Worm (Caenorhabditis elegans) whole organism, early embryonic: ENCODE data around the gene mob-2.

ENCODE experiments used
- B0310.2 ChIP-seq: sonication (generic microtip); optimal IDR thresholded peaks from 2 replicates; lab custom pipeline; 2016; ENCODE audit warnings: mild to moderate bottlenecking, missing genetic modification characterization, missing compliant biosample characterization
- F13C5.2 ChIP-seq: sonication (generic microtip); optimal IDR thresholded peaks from 2 replicates; lab custom pipeline; 2017; ENCODE audit warnings: mild to moderate bottlenecking, missing genetic modification characterization, inconsistent platforms, missing compliant biosample characterization
- aly-1 ChIP-seq: sonication (generic microtip); optimal IDR thresholded peaks from 2 replicates; lab custom pipeline; 2016; ENCODE audit warnings: missing genetic modification characterization, missing compliant biosample characterization
- ama-1 ChIP-seq: fragments of 150-350 bp; optimal IDR thresholded peaks from 2 replicates; lab custom pipeline; 2014
- ceh-13 ChIP-seq: fragments of 200-800 bp; sonication (Bioruptor generic); optimal IDR thresholded peaks from 2 replicates; lab custom pipeline; 2018; ENCODE audit warnings: mild to moderate bottlenecking, missing genetic modification characterization, missing compliant biosample characterization
- ceh-36 ChIP-seq: sonication (generic microtip); optimal IDR thresholded peaks from 2 replicates; lab custom pipeline; 2016; ENCODE audit warnings: missing genetic modification characterization, inconsistent platforms, missing compliant biosample characterization
- ets-7 ChIP-seq: sonication (generic microtip); optimal IDR thresholded peaks from 2 replicates; lab custom pipeline; 2016; ENCODE audit warnings: missing genotype, missing genetic modification characterization, missing compliant biosample characterization
- flt-1 ChIP-seq: fragments of 200-800 bp; sonication (Bioruptor generic); IDR thresholded peaks from 2 replicates; pipeline ENCODE4 v1.3.6; 2022; ENCODE audit warnings: missing genetic modification characterization, missing compliant biosample characterization
- hmbx-1 ChIP-seq: sonication (generic microtip); optimal IDR thresholded peaks from 2 replicates; lab custom pipeline; 2016; ENCODE audit warnings: mild to moderate bottlenecking, missing genetic modification characterization, missing compliant biosample characterization
- hmg-4 ChIP-seq: fragments of 200-800 bp; sonication (Bioruptor generic); optimal IDR thresholded peaks from 2 replicates; lab custom pipeline; 2018; ENCODE audit warnings: mild to moderate bottlenecking, missing genetic modification characterization, missing compliant biosample characterization
- hnd-1 ChIP-seq: sonication (generic microtip); optimal IDR thresholded peaks from 2 replicates; lab custom pipeline; 2016; ENCODE audit warnings: missing genetic modification characterization, missing compliant biosample characterization
- pes-1 ChIP-seq: fragments of 200-800 bp; sonication (Bioruptor generic); IDR thresholded peaks from 2 replicates; pipeline ENCODE4 v1.3.6; 2022; ENCODE audit warnings: missing genetic modification reagents, missing genetic modification characterization, missing compliant biosample characterization
- scrt-1 ChIP-seq: fragments of 200-800 bp; sonication (Bioruptor generic); IDR thresholded peaks from 2 replicates; pipeline ENCODE4 v1.3.6; 2022; ENCODE audit warnings: missing genetic modification characterization, missing compliant biosample characterization
- sea-1 ChIP-seq: fragments of 200-800 bp; sonication (Bioruptor generic); conservative IDR thresholded peaks from 2 replicates; pipeline ENCODE4 v1.3.6; 2022; ENCODE audit warnings: missing genetic modification characterization, missing compliant biosample characterization
- tbx-11 ChIP-seq: fragments of 200-800 bp; sonication (Bioruptor generic); IDR thresholded peaks from 2 replicates; pipeline ENCODE4 v1.3.6; 2022; ENCODE audit warnings: missing genetic modification characterization, missing compliant biosample characterization
- tbx-37 ChIP-seq: fragments of 200-800 bp; sonication (Bioruptor generic); conservative IDR thresholded peaks from 2 replicates; pipeline ENCODE4 v1.3.6; 2022; ENCODE audit warnings: missing genetic modification reagents, missing genetic modification characterization, missing compliant biosample characterization
- tra-4 ChIP-seq: sonication (generic microtip); optimal IDR thresholded peaks from 2 replicates; lab custom pipeline; 2017; ENCODE audit warnings: missing genetic modification characterization, missing compliant biosample characterization

The mob-2 gene

DNA sequence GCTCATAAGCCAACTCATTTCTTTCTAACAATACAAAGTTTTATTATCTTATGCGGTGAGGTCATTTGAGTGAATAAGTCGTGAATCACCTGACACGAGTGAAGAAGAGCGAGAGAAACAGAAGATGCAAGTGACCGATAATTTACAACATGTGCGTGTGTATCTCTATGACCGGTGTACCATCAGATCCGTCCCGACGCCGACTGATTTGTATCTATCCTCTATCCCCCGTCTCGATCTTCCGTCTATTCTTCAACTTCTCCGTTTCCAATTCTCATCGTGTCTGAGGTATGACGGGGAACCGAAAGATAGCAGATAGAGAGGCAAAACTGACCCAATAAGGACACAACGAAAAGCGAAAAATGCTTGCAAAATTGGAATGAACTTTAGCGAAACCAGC is 28.4 kb downstream of the mob-2 start, which contains the start of gene F09A5.3:
Gene F09A5.3, plus strand, starts transcription at position 162 of the 400 bp plus-strand sequence.
- no peak for TF ChIP-seq tbx-11 (GFP tag; lab: Robert Waterston, UW)
- no peak for TF ChIP-seq hmbx-1 (tag; lab: Kevin White, UChicago)
- no peak for TF ChIP-seq flt-1 (GFP tag; lab: Robert Waterston, UW)
- TF ChIP-seq scrt-1 (GFP tag; lab: Robert Waterston, UW) = no peak
- TF ChIP-seq hmg-4 (GFP tag; lab: Kevin White, UChicago) = no peak
- no peak for TF ChIP-seq ceh-13
- no peak for TF ChIP-seq ceh-36 (tag; lab: Kevin White, UChicago)
- TF ChIP-seq ama-1 (lab: Kevin White, UChicago) = no peak
- no peak for TF ChIP-seq sea-1 (GFP tag; lab: Robert Waterston, UW)
- TF ChIP-seq tra-4 (tag; lab: Kevin White, UChicago) = no peak
- no peak for TF ChIP-seq tbx-37 (GFP tag; lab: Robert Waterston, UW)
- TF ChIP-seq ets-7 (tag; lab: Kevin White, UChicago) = no peak
- no peak for TF ChIP-seq aly-1 (tag; lab: Kevin White, UChicago)
- TF ChIP-seq pes-1 (GFP tag; lab: Robert Waterston, UW) = no peak
- no peak for TF ChIP-seq B0310.2

DNA sequence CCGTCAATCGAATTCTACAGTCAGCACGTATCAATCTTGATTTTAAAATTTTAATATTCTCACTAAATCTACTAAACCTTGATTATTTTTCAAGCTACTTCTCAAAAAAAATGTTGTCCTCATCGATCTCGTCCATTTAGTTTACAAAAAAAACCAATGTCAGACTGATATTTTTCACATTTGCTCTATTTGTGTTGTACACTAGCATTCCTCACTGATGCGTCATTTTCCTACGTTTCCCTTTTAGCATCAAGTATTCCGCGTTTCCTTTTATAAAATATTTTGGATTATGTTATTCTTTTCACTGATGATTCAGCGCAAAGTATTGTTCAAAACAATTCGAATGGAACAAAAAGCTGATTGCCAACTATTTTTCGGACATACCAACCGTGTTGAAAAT is 30.4 kb downstream of the mob-2 start, which contains the start of gene ttr-34:
Gene ttr-34, plus strand, starts transcription at position 301 of the 400 bp plus-strand sequence.
- TF ChIP-seq tra-4 (tag; lab: Kevin White, UChicago) (no peak), ama-1 (lab: Kevin White, UChicago) (no peak), tbx-37 (GFP tag; lab: Robert Waterston, UW) (no peak), ceh-36 (tag; lab: Kevin White, UChicago) (no peak), aly-1 (tag; lab: Kevin White, UChicago) (no peak), ets-7 (tag; lab: Kevin White, UChicago) (no peak), ceh-13 (no peak), hmbx-1 (tag; lab: Kevin White, UChicago) (no peak), scrt-1 (GFP tag; lab: Robert Waterston, UW) (no peak), F13C5.2 (tag; lab: Kevin White, UChicago) (no peak), hmg-4 (GFP tag; lab: Kevin White, UChicago) (no peak), flt-1 (GFP tag; lab: Robert Waterston, UW) (no peak)

DNA sequence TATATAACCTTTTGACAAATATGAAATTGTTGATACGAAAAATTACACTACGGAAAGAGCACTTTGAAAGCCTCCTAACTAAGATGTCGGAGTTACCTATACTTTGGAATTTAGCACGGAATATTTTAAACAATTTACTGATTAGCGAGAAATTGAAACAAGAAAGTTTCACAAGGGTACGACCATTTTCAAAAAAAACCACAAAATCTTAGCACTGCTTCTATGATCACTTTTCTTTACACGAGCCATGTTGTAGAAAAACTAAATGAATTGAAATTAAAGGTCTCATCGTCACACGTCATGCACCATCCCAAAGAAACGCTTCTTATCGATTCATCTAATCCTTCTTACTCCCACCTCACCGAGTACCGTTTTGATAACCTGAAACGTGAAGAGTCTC is 35.1 kb downstream of the mob-2 start, which contains the start of gene F09A5.2:
Gene F09A5.2, plus strand, starts transcription at position 301 of the 400 bp plus-strand sequence.
- no peak for TF ChIP-seq flt-1 (GFP tag; lab: Robert Waterston, UW)
- TF ChIP-seq tbx-37 (GFP tag; lab: Robert Waterston, UW) = no peak
- no peak for TF ChIP-seq F13C5.2 (tag; lab: Kevin White, UChicago)

DNA sequence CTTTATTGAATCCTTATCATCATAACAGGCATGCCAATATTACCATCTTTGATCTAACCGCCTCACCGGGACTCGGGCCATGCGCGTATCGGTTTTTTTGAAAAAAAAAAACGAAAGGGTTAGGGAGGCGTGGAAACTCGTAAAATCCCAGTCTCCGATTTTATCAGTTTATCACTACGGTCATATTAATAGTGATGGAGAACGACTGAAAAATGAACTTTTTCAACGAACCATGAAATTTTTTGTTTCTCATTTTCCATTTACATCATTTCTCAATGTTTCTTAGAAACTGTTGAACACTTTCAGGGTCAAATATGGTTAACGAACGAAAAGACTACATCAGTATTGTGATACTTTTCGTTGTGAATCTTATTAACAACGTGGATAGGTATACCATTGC is 39.9 kb downstream of the mob-2 start, which contains the start of gene spin-3:
Gene spin-3, plus strand, starts transcription at position 301 of the 400 bp plus-strand sequence.
- TF ChIP-seq hmbx-1 (tag; lab: Kevin White, UChicago) = no peak
- TF ChIP-seq aly-1 (tag; lab: Kevin White, UChicago) = no peak
- no peak for TF ChIP-seq ets-7 (tag; lab: Kevin White, UChicago)
- no peak for TF ChIP-seq hnd-1 (tag; lab: Kevin White, UChicago)
- TF ChIP-seq hmg-4 (GFP tag; lab: Kevin White, UChicago) = no peak
- TF ChIP-seq sea-1 (GFP tag; lab: Robert Waterston, UW) = no peak
- TF ChIP-seq B0310.2 = no peak
- TF ChIP-seq ceh-36 (tag; lab: Kevin White, UChicago) = no peak
- TF ChIP-seq ama-1 (lab: Kevin White, UChicago) = no peak
- no peak for TF ChIP-seq tra-4 (tag; lab: Kevin White, UChicago)
- TF ChIP-seq tbx-37 (GFP tag; lab: Robert Waterston, UW) = no peak
- no peak for TF ChIP-seq flt-1 (GFP tag; lab: Robert Waterston, UW)
- no peak for TF ChIP-seq F13C5.2 (tag; lab: Kevin White, UChicago)
- TF ChIP-seq ceh-13 = no peak
- no peak for TF ChIP-seq pes-1 (GFP tag; lab: Robert Waterston, UW)

DNA sequence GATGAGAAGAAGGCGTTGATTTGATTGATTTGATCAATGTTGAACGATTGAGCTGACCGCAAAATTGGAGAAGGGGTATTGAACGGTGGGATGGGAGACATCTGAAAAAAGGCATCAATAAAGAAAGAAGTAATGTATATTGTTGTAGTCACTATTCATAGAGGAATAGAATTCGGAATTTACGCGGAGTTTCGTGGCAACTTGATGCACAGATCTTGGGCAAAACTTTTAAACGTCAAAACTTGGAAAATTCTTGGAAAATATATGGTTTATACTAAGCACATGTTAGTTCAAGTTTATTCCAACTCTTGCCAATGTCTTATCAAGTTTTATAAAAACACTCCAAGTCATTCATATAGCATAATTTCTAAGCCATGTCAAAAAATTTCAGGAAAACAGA is 43.5 kb downstream of the mob-2 start, which contains the start of gene F17H10.4:
Gene F17H10.4, minus strand, starts transcription at position 101 of the 400 bp plus-strand sequence.
- no peak for TF ChIP-seq hmbx-1 (tag; lab: Kevin White, UChicago)
- TF ChIP-seq aly-1 (tag; lab: Kevin White, UChicago) = no peak
- no peak for TF ChIP-seq tbx-11 (GFP tag; lab: Robert Waterston, UW)
- no peak for TF ChIP-seq flt-1 (GFP tag; lab: Robert Waterston, UW)
- TF ChIP-seq scrt-1 (GFP tag; lab: Robert Waterston, UW) = no peak

DNA sequence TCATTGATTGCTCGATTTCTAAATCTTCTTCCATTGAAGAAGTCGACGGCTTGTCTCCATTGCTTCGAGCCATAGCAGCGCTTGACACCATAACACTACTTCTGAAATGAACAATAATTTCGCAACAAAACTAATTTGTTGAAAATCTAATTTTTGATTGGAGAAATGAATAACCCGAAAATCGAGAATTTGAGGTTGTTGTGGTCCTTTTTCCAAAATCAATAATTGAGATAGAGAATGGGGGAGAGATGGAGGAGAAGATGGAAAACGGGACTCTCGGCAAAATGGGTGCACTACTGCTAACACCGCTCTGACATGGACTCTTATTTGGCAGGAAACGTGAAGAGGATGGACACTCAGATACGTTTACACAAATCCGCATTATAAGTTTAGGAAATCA is 47.7 kb downstream of the mob-2 start, which contains the start of gene snx-17:
Gene snx-17, minus strand, starts transcription at position 101 of the 400 bp plus-strand sequence.
- TF ChIP-seq F13C5.2 (tag; lab: Kevin White, UChicago) (no peak), hnd-1 (tag; lab: Kevin White, UChicago) (no peak), ama-1 (lab: Kevin White, UChicago) (no peak), aly-1 (tag; lab: Kevin White, UChicago) (no peak), sea-1 (GFP tag; lab: Robert Waterston, UW) (no peak), tbx-37 (GFP tag; lab: Robert Waterston, UW) (no peak), hmg-4 (GFP tag; lab: Kevin White, UChicago) (no peak), flt-1 (GFP tag; lab: Robert Waterston, UW) (no peak), ceh-13 (no peak), pes-1 (GFP tag; lab: Robert Waterston, UW) (no peak), tbx-11 (GFP tag; lab: Robert Waterston, UW) (no peak), ceh-36 (tag; lab: Kevin White, UChicago) (no peak), scrt-1 (GFP tag; lab: Robert Waterston, UW) (no peak), tra-4 (tag; lab: Kevin White, UChicago) (no peak), hmbx-1 (tag; lab: Kevin White, UChicago) (no peak), B0310.2 (no peak)

DNA sequence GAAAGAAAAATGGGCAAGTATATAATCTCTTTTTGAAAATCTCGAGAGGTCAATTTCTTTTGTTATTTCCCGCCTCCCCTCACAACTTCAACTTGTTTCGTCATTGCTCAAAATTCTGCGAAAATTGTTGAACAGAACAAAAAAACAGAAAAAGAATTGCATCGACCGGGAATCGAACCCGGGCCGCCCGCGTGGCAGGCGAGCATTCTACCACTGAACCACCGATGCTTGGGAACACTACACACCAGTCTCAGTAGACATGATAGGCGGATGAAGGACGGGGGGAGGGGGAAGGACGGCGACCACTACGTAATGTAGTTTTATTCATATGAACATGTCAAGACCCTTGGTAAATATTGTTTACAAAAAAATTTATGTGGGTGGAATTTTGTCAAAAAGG is 48.8 kb downstream of the mob-2 start:
- TF ChIP-seq pes-1 (GFP tag; lab: Robert Waterston, UW) (peak; percentile 98), tbx-37 (GFP tag; lab: Robert Waterston, UW) (peak; percentile 95), scrt-1 (GFP tag; lab: Robert Waterston, UW) (peak; percentile 98), hmbx-1 (tag; lab: Kevin White, UChicago) (peak; percentile 86), sea-1 (GFP tag; lab: Robert Waterston, UW) (peak; percentile 98), ceh-36 (tag; lab: Kevin White, UChicago) (peak; percentile 96), hnd-1 (tag; lab: Kevin White, UChicago) (peak; percentile 74), ceh-13 (peak; percentile 97), ets-7 (tag; lab: Kevin White, UChicago) (peak; percentile 92), F13C5.2 (tag; lab: Kevin White, UChicago) (peak; percentile 93), tbx-11 (GFP tag; lab: Robert Waterston, UW) (peak; percentile 98), tra-4 (tag; lab: Kevin White, UChicago) (peak; percentile 89), hmg-4 (GFP tag; lab: Kevin White, UChicago) (peak; percentile 99), aly-1 (tag; lab: Kevin White, UChicago) (peak; percentile 96), ama-1 (lab: Kevin White, UChicago) (no peak), flt-1 (GFP tag; lab: Robert Waterston, UW) (peak; percentile 99), B0310.2 (peak; percentile 93)
